Fruit fly (Drosophila melanogaster) whole organism, embryonic: ENCODE measurements around the gene CG31347.

Experiments used
- Atf6 ChIP-seq: fragments of 200-800 bp; sonication (Bioruptor generic); IDR thresholded peaks from 2 replicates; pipeline ENCODE4 v1.3.6; 2022; ENCODE audit warnings: missing biosample characterization, missing genetic modification characterization
- Blimp-1 ChIP-seq: fragments of 200-800 bp; sonication (Bioruptor generic); optimal IDR thresholded peaks from 3 replicates; lab custom pipeline; 2018; ENCODE audit warnings: missing biosample characterization, missing genetic modification characterization, mild to moderate bottlenecking, moderate library complexity, missing genetic modification reagents
- CG10654 ChIP-seq: fragments of 200-800 bp; sonication (Bioruptor generic); optimal IDR thresholded peaks from 2 replicates; lab custom pipeline; 2016; ENCODE audit warnings: missing biosample characterization, missing genetic modification characterization
- CG11504 ChIP-seq: fragments of 200-800 bp; sonication (Bioruptor generic); optimal IDR thresholded peaks from 3 replicates; lab custom pipeline; 2019; ENCODE audit warnings: missing biosample characterization, mild to moderate bottlenecking, missing genetic modification characterization, moderate library complexity
- CG12071 ChIP-seq: fragments of 200-800 bp; sonication (Bioruptor generic); optimal IDR thresholded peaks from 3 replicates; lab custom pipeline; 2018; ENCODE audit warnings: missing biosample characterization, mild to moderate bottlenecking, missing genetic modification characterization
- CG12104 ChIP-seq: fragments of 200-800 bp; sonication (Bioruptor generic); optimal IDR thresholded peaks from 3 replicates; lab custom pipeline; 2016; ENCODE audit warnings: missing biosample characterization, missing genetic modification characterization
- CG12659 ChIP-seq: fragments of 200-800 bp; sonication (Bioruptor generic); optimal IDR thresholded peaks from 3 replicates; lab custom pipeline; 2017; ENCODE audit warnings: mild to moderate bottlenecking, missing biosample characterization, missing genetic modification reagents, missing genetic modification characterization
- CG13296 ChIP-seq: fragments of 200-800 bp; sonication (Bioruptor generic); optimal IDR thresholded peaks from 3 replicates; lab custom pipeline; 2018; ENCODE audit warnings: missing biosample characterization, mild to moderate bottlenecking, missing genetic modification characterization
- CG15073 ChIP-seq: fragments of 200-800 bp; sonication (Bioruptor generic); optimal IDR thresholded peaks from 2 replicates; lab custom pipeline; 2016; ENCODE audit warnings: missing biosample characterization, missing genetic modification characterization
- CG1529 ChIP-seq: fragments of 200-800 bp; sonication (Bioruptor generic); optimal IDR thresholded peaks from 3 replicates; lab custom pipeline; 2018; ENCODE audit warnings: missing biosample characterization, missing genetic modification characterization
- CG17359 ChIP-seq: fragments of 200-800 bp; sonication (Bioruptor generic); optimal IDR thresholded peaks from 3 replicates; lab custom pipeline; 2018; ENCODE audit warnings: missing biosample characterization, mild to moderate bottlenecking, missing genetic modification characterization, moderate library complexity
- CG17361 ChIP-seq: fragments of 200-800 bp; sonication (Bioruptor generic); IDR thresholded peaks from 3 replicates; pipeline ENCODE4 v1.3.6; 2022; ENCODE audit warnings: missing biosample characterization, missing genetic modification characterization
- CG17385 ChIP-seq: fragments of 200-800 bp; sonication (Bioruptor generic); optimal IDR thresholded peaks from 3 replicates; lab custom pipeline; 2018; ENCODE audit warnings: missing biosample characterization, mild to moderate bottlenecking, missing genetic modification characterization
- CG18599 ChIP-seq: fragments of 200-800 bp; sonication (Bioruptor generic); optimal IDR thresholded peaks from 3 replicates; lab custom pipeline; 2017; ENCODE audit warnings: missing biosample characterization, missing genetic modification characterization, mild to moderate bottlenecking, moderate library complexity, missing genetic modification reagents
- CG2120 ChIP-seq: fragments of 200-800 bp; sonication (Bioruptor generic); optimal IDR thresholded peaks from 3 replicates; lab custom pipeline; 2016; ENCODE audit warnings: missing biosample characterization, missing genetic modification characterization
- CG2678 ChIP-seq: fragments of 200-800 bp; sonication (Bioruptor generic); optimal IDR thresholded peaks from 3 replicates; lab custom pipeline; 2019; ENCODE audit warnings: missing biosample characterization, mild to moderate bottlenecking, missing genetic modification characterization, moderate library complexity
- CG32772 ChIP-seq: fragments of 200-800 bp; sonication (Bioruptor generic); IDR thresholded peaks from 2 replicates; pipeline ENCODE4 v1.3.6; 2022; ENCODE audit warnings: missing biosample characterization, missing genetic modification characterization
- CG3838 ChIP-seq: fragments of 200-800 bp; sonication (Bioruptor generic); optimal IDR thresholded peaks from 3 replicates; lab custom pipeline; 2016; ENCODE audit warnings: missing biosample characterization, missing genetic modification characterization
- CG3995 ChIP-seq: fragments of 200-800 bp; sonication (Bioruptor generic); optimal IDR thresholded peaks from 3 replicates; lab custom pipeline; 2016; ENCODE audit warnings: missing biosample characterization, missing genetic modification characterization
- CG6854 ChIP-seq: fragments of 200-800 bp; sonication (Bioruptor generic); optimal IDR thresholded peaks from 3 replicates; lab custom pipeline; 2017; ENCODE audit warnings: missing biosample characterization, mild to moderate bottlenecking, missing genetic modification characterization
- CG7357 ChIP-seq: fragments of 200-800 bp; sonication (Bioruptor generic); IDR thresholded peaks from 3 replicates; pipeline ENCODE4 v1.3.6; 2022; ENCODE audit warnings: missing biosample characterization, missing genetic modification characterization
- CG7839 ChIP-seq: fragments of 200-800 bp; sonication (Bioruptor generic); optimal IDR thresholded peaks from 3 replicates; lab custom pipeline; 2018; ENCODE audit warnings: missing biosample characterization, mild to moderate bottlenecking, missing genetic modification characterization, moderate library complexity
- CG8359 ChIP-seq: fragments of 200-800 bp; sonication (Bioruptor generic); optimal IDR thresholded peaks from 2 replicates; lab custom pipeline; 2017; ENCODE audit warnings: missing biosample characterization, mild to moderate bottlenecking, missing genetic modification characterization, borderline replicate concordance
- CG8388 ChIP-seq: fragments of 200-800 bp; sonication (Bioruptor generic); optimal IDR thresholded peaks from 2 replicates; lab custom pipeline; 2019; ENCODE audit warnings: missing biosample characterization, mild to moderate bottlenecking, missing genetic modification characterization, moderate library complexity
- CG9727 ChIP-seq: fragments of 200-800 bp; sonication (Bioruptor generic); optimal IDR thresholded peaks from 3 replicates; lab custom pipeline; 2017; ENCODE audit warnings: missing biosample characterization, mild to moderate bottlenecking, missing genetic modification characterization
- CG9932 ChIP-seq: fragments of 200-800 bp; sonication (Bioruptor generic); IDR thresholded peaks from 2 replicates; pipeline ENCODE4 v1.3.6; 2022; ENCODE audit warnings: missing biosample characterization, missing genetic modification characterization
- Ets65A ChIP-seq: fragments of 200-800 bp; sonication (Bioruptor generic); peaks from one replicate; lab custom pipeline; 2016; ENCODE audit warnings: missing biosample characterization, missing genetic modification characterization
- HmgZ ChIP-seq: fragments of 200-800 bp; sonication (Bioruptor generic); optimal IDR thresholded peaks from 2 replicates; lab custom pipeline; 2018; ENCODE audit warnings: missing biosample characterization, mild to moderate bottlenecking, missing genetic modification characterization
- MESR4 ChIP-seq: fragments of 200-800 bp; sonication (Bioruptor generic); optimal IDR thresholded peaks from 2 replicates; lab custom pipeline; 2018; ENCODE audit warnings: missing biosample characterization, mild to moderate bottlenecking, missing genetic modification characterization, moderate library complexity
- Med ChIP-seq: fragments of 200-800 bp; sonication (Bioruptor generic); peaks from one replicate; lab custom pipeline; 2016; ENCODE audit warnings: missing biosample characterization, missing genetic modification characterization, mild to moderate bottlenecking, inconsistent platforms, moderate library complexity
- Meics ChIP-seq: fragments of 200-800 bp; sonication (Bioruptor generic); optimal IDR thresholded peaks from 2 replicates; lab custom pipeline; 2017; ENCODE audit warnings: missing biosample characterization, mild to moderate bottlenecking, missing genetic modification characterization
- Nf-YA ChIP-seq: fragments of 200-800 bp; sonication (Bioruptor generic); IDR thresholded peaks from 2 replicates; pipeline ENCODE4 v1.3.6; 2022; ENCODE audit warnings: missing biosample characterization, missing genetic modification characterization
- Oaz ChIP-seq: fragments of 200-800 bp; sonication (Bioruptor generic); IDR thresholded peaks from 2 replicates; pipeline ENCODE4 v1.3.6; 2022; ENCODE audit warnings: missing biosample characterization, missing genetic modification characterization
- Ssrp ChIP-seq: fragments of 200-800 bp; sonication (Bioruptor generic); optimal IDR thresholded peaks from 2 replicates; lab custom pipeline; 2018; ENCODE audit warnings: missing biosample characterization, mild to moderate bottlenecking, missing genetic modification characterization, moderate library complexity
- TFAM ChIP-seq: fragments of 200-800 bp; sonication (Bioruptor generic); optimal IDR thresholded peaks from 2 replicates; lab custom pipeline; 2017; ENCODE audit warnings: missing biosample characterization, missing genetic modification characterization, inconsistent platforms
- Xbp1 ChIP-seq: fragments of 200-800 bp; sonication (Bioruptor generic); optimal IDR thresholded peaks from 3 replicates; lab custom pipeline; 2016; ENCODE audit warnings: missing biosample characterization, mild to moderate bottlenecking, missing genetic modification characterization
- abd-A ChIP-seq: fragments of 200-800 bp; sonication (Bioruptor generic); optimal IDR thresholded peaks from 3 replicates; lab custom pipeline; 2019; ENCODE audit warnings: missing biosample characterization, mild to moderate bottlenecking, missing genetic modification characterization, moderate library complexity
- ci ChIP-seq: fragments of 200-800 bp; sonication (Bioruptor generic); IDR thresholded peaks from 3 replicates; pipeline ENCODE4 v1.3.6; 2022; ENCODE audit warnings: missing biosample characterization, missing genetic modification characterization
- dmrt99B ChIP-seq: fragments of 200-800 bp; sonication (Bioruptor generic); optimal IDR thresholded peaks from 2 replicates; lab custom pipeline; 2018; ENCODE audit warnings: missing biosample characterization, mild to moderate bottlenecking, missing genetic modification characterization, moderate library complexity
- exex ChIP-seq: fragments of 200-800 bp; sonication (Bioruptor generic); optimal IDR thresholded peaks from 4 replicates; lab custom pipeline; 2018; ENCODE audit warnings: missing biosample characterization, mild to moderate bottlenecking, missing genetic modification characterization, moderate library complexity
- grau ChIP-seq: fragments of 200-800 bp; optimal IDR thresholded peaks from 3 replicates; lab custom pipeline; 2019; ENCODE audit warnings: missing biosample characterization, mild to moderate bottlenecking, missing genetic modification characterization, moderate library complexity
- gsb ChIP-seq: fragments of 200-800 bp; sonication (Bioruptor generic); IDR thresholded peaks from 2 replicates; pipeline ENCODE4 v1.3.6; 2022; ENCODE audit warnings: missing biosample characterization, missing genetic modification characterization
- nmo ChIP-seq: fragments of 200-800 bp; sonication (Bioruptor generic); optimal IDR thresholded peaks from 2 replicates; lab custom pipeline; 2018; ENCODE audit warnings: missing biosample characterization, mild to moderate bottlenecking, missing genetic modification characterization, moderate library complexity
- onecut ChIP-seq: fragments of 200-800 bp; sonication (Bioruptor generic); IDR thresholded peaks from 2 replicates; pipeline ENCODE4 v1.3.6; 2022; ENCODE audit warnings: missing biosample characterization, missing genetic modification characterization
- pzg ChIP-seq: fragments of 200-800 bp; sonication (Bioruptor generic); optimal IDR thresholded peaks from 3 replicates; lab custom pipeline; 2018; ENCODE audit warnings: missing biosample characterization, mild to moderate bottlenecking, missing genetic modification characterization, moderate library complexity
- sens ChIP-seq: fragments of 200-800 bp; sonication (Bioruptor generic); peaks from one replicate; lab custom pipeline; 2016; ENCODE audit warnings: missing biosample characterization, missing genetic modification characterization
- slbo ChIP-seq: fragments of 200-800 bp; sonication (Bioruptor generic); IDR thresholded peaks from 2 replicates; pipeline ENCODE4 v1.3.6; 2022; ENCODE audit warnings: missing biosample characterization, missing genetic modification characterization
- stc ChIP-seq: fragments of 200-800 bp; sonication (Bioruptor generic); IDR thresholded peaks from 2 replicates; pipeline ENCODE4 v1.3.6; 2022; ENCODE audit warnings: missing biosample characterization, missing genetic modification characterization
- vvl ChIP-seq: fragments of 200-800 bp; sonication (Bioruptor generic); IDR thresholded peaks from 2 replicates; pipeline ENCODE4 v1.3.6; 2022; ENCODE audit warnings: missing biosample characterization, missing genetic modification characterization
- wor ChIP-seq: fragments of 200-800 bp; sonication (Bioruptor generic); IDR thresholded peaks from 2 replicates; pipeline ENCODE4 v1.3.6; 2022; ENCODE audit warnings: missing biosample characterization, missing genetic modification characterization

CG31347 gene

DNA sequence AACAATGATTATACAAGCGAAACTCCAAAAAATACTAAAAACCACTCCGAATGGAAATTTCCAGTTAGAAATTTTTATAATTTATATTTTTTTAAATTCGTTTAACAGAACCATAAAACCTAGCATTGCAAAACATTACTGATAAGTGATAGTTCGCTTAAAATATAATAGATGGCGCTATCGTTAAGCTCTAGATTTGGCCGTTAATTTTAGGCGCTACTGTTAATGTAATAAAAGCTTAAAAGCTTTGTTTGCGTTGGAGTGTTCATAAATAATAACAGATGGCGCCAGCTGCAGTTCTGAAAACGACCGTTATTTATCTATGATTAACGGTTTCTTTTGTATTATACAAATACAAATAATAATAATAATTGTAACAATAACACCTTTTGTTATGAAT, 31.4 kb upstream of the CG31347 start (continued):
- peak; percentile 65 for TF ChIP-seq abd-A (tag; lab: Kevin White, UChicago)
- no peak for TF ChIP-seq nmo (GFP tag; lab: Kevin White, UChicago)
- no peak for TF ChIP-seq CG3995 (GFP tag; lab: Kevin White, UChicago)
- peak; percentile 45 for TF ChIP-seq CG17359 (tag; lab: Kevin White, UChicago)
- TF ChIP-seq Meics (GFP tag; lab: Kevin White, UChicago): peak; percentile 36
- TF ChIP-seq wor (GFP tag; lab: Robert Waterston, UW): no peak
- TF ChIP-seq CG2120: peak; percentile 3
- TF ChIP-seq CG11504 (tag; lab: Kevin White, UChicago): peak; percentile 33
- peak; percentile 89 for TF ChIP-seq CG15073
- 0 out of 3 replicates have a peak, but pooled peaks have one; percentile 25 for TF ChIP-seq CG17361 (GFP tag; lab: Robert Waterston, UW)
- no peak for TF ChIP-seq CG9932 (GFP tag; lab: Robert Waterston, UW)
- TF ChIP-seq slbo (GFP tag; lab: Robert Waterston, UW): peak; percentile 50; the same call in 1 of the 2 replicates
- TF ChIP-seq CG8388 (GFP tag; lab: Kevin White, UChicago): peak; percentile 49
- TF ChIP-seq CG7839 (tag; lab: Kevin White, UChicago): peak; percentile 29
- TF ChIP-seq Xbp1 (GFP tag; lab: Kevin White, UChicago): peak; percentile 24
- TF ChIP-seq Atf6 (GFP tag; lab: Robert Waterston, UW): no peak
- TF ChIP-seq dmrt99B (tag; lab: Kevin White, UChicago): peak; percentile 8
- peak; percentile 3 for TF ChIP-seq CG17385 (GFP tag; lab: Kevin White, UChicago)
- no peak for TF ChIP-seq CG8359 (GFP tag; lab: Kevin White, UChicago)
- TF ChIP-seq CG12659: peak; percentile 24
- no peak for TF ChIP-seq TFAM
- peak; percentile 23; the same call in 1 of the 3 replicates for TF ChIP-seq ci
- peak; percentile 26 for TF ChIP-seq Blimp-1 (GFP tag; lab: Kevin White, UChicago)
- peak; percentile 80 for TF ChIP-seq Med (GFP tag; lab: Kevin White, UChicago)
- TF ChIP-seq grau (tag; lab: Kevin White, UChicago): peak; percentile 54
- TF ChIP-seq HmgZ (tag; lab: Kevin White, UChicago): peak; percentile 2
- TF ChIP-seq sens (GFP tag; lab: Kevin White, UChicago): peak; percentile 51
- peak; percentile 44 for TF ChIP-seq vvl (GFP tag; lab: Robert Waterston, UW)
- TF ChIP-seq exex (tag; lab: Kevin White, UChicago): peak; percentile 36

- TF ChIP-seq Nf-YA (GFP tag; lab: Robert Waterston, UW): peak; percentile 61
- peak; percentile 55 for TF ChIP-seq CG9727
- no peak for TF ChIP-seq CG3838 (GFP tag; lab: Kevin White, UChicago)
- TF ChIP-seq MESR4 (GFP tag; lab: Kevin White, UChicago): no peak
- TF ChIP-seq CG18599 (GFP tag; lab: Kevin White, UChicago): peak; percentile 61
- peak; percentile 8 for TF ChIP-seq HmgZ (tag; lab: Kevin White, UChicago)
- peak; percentile 7 for TF ChIP-seq CG12071 (GFP tag; lab: Kevin White, UChicago)
- peak; percentile 57; the same call in 1 of the 3 replicates for TF ChIP-seq CG7357 (GFP tag; lab: Robert Waterston, UW)
- TF ChIP-seq CG32772: peak; percentile 27; the same call in 1 of the 2 replicates
- peak; percentile 64 for TF ChIP-seq Oaz (GFP tag; lab: Robert Waterston, UW)
- peak; percentile 22 for TF ChIP-seq CG10654 (GFP tag; lab: Kevin White, UChicago)
- TF ChIP-seq CG6854 (GFP tag; lab: Kevin White, UChicago): peak; percentile 45
- TF ChIP-seq Ets65A (GFP tag; lab: Kevin White, UChicago): no peak
- peak; percentile 69 for TF ChIP-seq Ssrp (tag; lab: Kevin White, UChicago)
- peak; percentile 36; the same call in 1 of the 2 replicates for TF ChIP-seq onecut (GFP tag; lab: Robert Waterston, UW)
- 0 out of 2 replicates have a peak, but pooled peaks have one; percentile 16 for TF ChIP-seq gsb (GFP tag; lab: Robert Waterston, UW)
- no peak for TF ChIP-seq pzg (GFP tag; lab: Kevin White, UChicago)
- peak; percentile 85 for TF ChIP-seq CG2678 (tag; lab: Kevin White, UChicago)
- TF ChIP-seq CG13296 (GFP tag; lab: Kevin White, UChicago): peak; percentile 74
- peak; percentile 82 for TF ChIP-seq CG7839 (tag; lab: Kevin White, UChicago)
- peak; percentile 48 for TF ChIP-seq CG12104 (GFP tag; lab: Kevin White, UChicago)
- peak; percentile 64 for TF ChIP-seq stc
- peak; percentile 25 for TF ChIP-seq CG1529 (GFP tag; lab: Kevin White, UChicago)
Measured at dm6 chr3R:12722392-12722914, 30.1 kb upstream of the CG31347 start, which contains the start of gene Men. TSS of gene Men (minus strand) at chr3R:12722442.
